Fruit fly (Drosophila melanogaster) whole organism, wandering third instar larva: ENCODE measurements around the gene CG5986.
A peak's percentile ranks its signal among the peaks of the same experiment; 100 is the strongest.

Experiments
- CG32264 ChIP-seq: fragments of 200-800 bp; sonication (Bioruptor generic); optimal IDR thresholded peaks from 2 replicates; lab custom pipeline; 2016; ENCODE audit warnings: missing biosample characterization, missing genetic modification characterization
- CG9705 ChIP-seq: fragments of 200-800 bp; sonication (Bioruptor generic); optimal IDR thresholded peaks from 2 replicates; lab custom pipeline; 2018; ENCODE audit warnings: missing biosample characterization, mild to moderate bottlenecking, missing genetic modification characterization
- CrebA ChIP-seq: fragments of 200-800 bp; sonication (Bioruptor generic); optimal IDR thresholded peaks from 2 replicates; lab custom pipeline; 2016; ENCODE audit warnings: missing biosample characterization, mild to moderate bottlenecking, missing genetic modification characterization, borderline replicate concordance
- Dif ChIP-seq: fragments of 200-275, 200-300 bp; sonication (Bioruptor generic); optimal IDR thresholded peaks from 2 replicates; lab custom pipeline; 2018; ENCODE audit warnings: missing biosample characterization, missing genetic modification characterization; ENCODE audit not compliant: partially characterized antibody
- HLH106 ChIP-seq: fragments of 200-800 bp; optimal IDR thresholded peaks from 3 replicates; lab custom pipeline; 2019; ENCODE audit warnings: missing biosample characterization, mild to moderate bottlenecking, missing genetic modification characterization, moderate library complexity
- Hnf4 ChIP-seq: fragments of 200-800 bp; sonication (Bioruptor generic); optimal IDR thresholded peaks from 2 replicates; lab custom pipeline; 2016; ENCODE audit warnings: missing biosample characterization, mild to moderate bottlenecking, missing genetic modification characterization
- Hr78 ChIP-seq: fragments of >200 bp; optimal IDR thresholded peaks from 2 replicates; lab custom pipeline; 2017; ENCODE audit warnings: missing biosample characterization, missing genetic modification characterization
- Hr83 ChIP-seq: fragments of 200-300 bp; sonication (Bioruptor generic); optimal IDR thresholded peaks from 2 replicates; lab custom pipeline; 2016; ENCODE audit warnings: missing biosample characterization, mild to moderate bottlenecking, missing genetic modification characterization, moderate library complexity; ENCODE audit not compliant: poor library complexity, severe bottlenecking
- Jra ChIP-seq: sonication (Bioruptor generic); optimal IDR thresholded peaks from 2 replicates; lab custom pipeline; 2016; ENCODE audit warnings: missing biosample characterization, missing genetic modification characterization
- Mio ChIP-seq: sonication (Bioruptor generic); optimal IDR thresholded peaks from 2 replicates; lab custom pipeline; 2016; ENCODE audit warnings: missing biosample characterization, missing genetic modification characterization
- Myc ChIP-seq: fragments of >200 bp; optimal IDR thresholded peaks from 2 replicates; lab custom pipeline; 2017
- N ChIP-seq: fragments of >200 bp; optimal IDR thresholded peaks from 2 replicates; lab custom pipeline; 2018; ENCODE audit warnings: missing biosample characterization, missing external identifiers, missing genetic modification characterization
- OdsH ChIP-seq: fragments of 200-800 bp; sonication (Bioruptor generic); optimal IDR thresholded peaks from 2 replicates; lab custom pipeline; 2016; ENCODE audit warnings: missing biosample characterization, mild to moderate bottlenecking, missing genetic modification characterization
- Rel ChIP-seq, 2 experiments: fragments of 200-800 bp; sonication (Bioruptor generic) in 1 of 2; optimal IDR thresholded peaks; 2 replicates in 1 of 2; 3 replicates in 1 of 2; lab custom pipeline; 2016 to 2019; ENCODE audit warnings: mild to moderate bottlenecking in 2 of 2, missing biosample characterization in 2 of 2, missing genetic modification characterization in 2 of 2, moderate library complexity in 1 of 2
- Sp1 ChIP-seq: fragments of 200-800 bp; sonication (Bioruptor generic); optimal IDR thresholded peaks from 3 replicates; lab custom pipeline; 2019; ENCODE audit warnings: missing biosample characterization, mild to moderate bottlenecking, missing genetic modification characterization, moderate library complexity
- Vsx2 ChIP-seq: fragments of 200-300, 225-300 bp; sonication (Bioruptor generic); optimal IDR thresholded peaks from 2 replicates; lab custom pipeline; 2018; ENCODE audit warnings: missing biosample characterization, missing genetic modification characterization; ENCODE audit not compliant: partially characterized antibody
- br ChIP-seq: fragments of 200-800 bp; sonication (Bioruptor generic); optimal IDR thresholded peaks from 2 replicates; lab custom pipeline; 2016; ENCODE audit warnings: missing biosample characterization, missing genetic modification characterization
- brk ChIP-seq: fragments of 200-800 bp; sonication (Bioruptor generic); optimal IDR thresholded peaks from 2 replicates; lab custom pipeline; 2016; ENCODE audit warnings: missing biosample characterization, mild to moderate bottlenecking, missing genetic modification characterization
- dl ChIP-seq, 2 experiments: fragments of 175-275, 200-275 bp in 1 of 2; fragments of 200-275 bp in 1 of 2; sonication (Bioruptor generic); optimal IDR thresholded peaks; lab custom pipeline; 2018; ENCODE audit warnings: mild to moderate bottlenecking in 2 of 2, missing biosample characterization in 2 of 2, missing genetic modification characterization in 2 of 2, moderate library complexity in 2 of 2; ENCODE audit not compliant: partially characterized antibody in 2 of 2, insufficient read depth in 1 of 2
- dmrt93B ChIP-seq: fragments of 200-800 bp; sonication (Bioruptor generic); optimal IDR thresholded peaks from 2 replicates; lab custom pipeline; 2018; ENCODE audit warnings: missing biosample characterization, mild to moderate bottlenecking, missing genetic modification characterization
- dsf ChIP-seq: sonication (Bioruptor generic); optimal IDR thresholded peaks from 2 replicates; lab custom pipeline; 2016; ENCODE audit warnings: missing biosample characterization, missing genetic modification characterization, borderline replicate concordance
- ey ChIP-seq: fragments of 200-800 bp; sonication (Bioruptor generic); optimal IDR thresholded peaks from 2 replicates; lab custom pipeline; 2016; ENCODE audit warnings: missing biosample characterization, missing genetic modification characterization
- fru ChIP-seq: fragments of 200-800 bp; sonication (Bioruptor generic); optimal IDR thresholded peaks from 3 replicates; lab custom pipeline; 2016; ENCODE audit warnings: missing biosample characterization, mild to moderate bottlenecking, missing genetic modification characterization
- h ChIP-seq: fragments of 200-800 bp; sonication (Bioruptor generic); optimal IDR thresholded peaks from 3 replicates; lab custom pipeline; 2016; ENCODE audit warnings: missing biosample characterization, mild to moderate bottlenecking, missing genetic modification characterization
- jim ChIP-seq: fragments of 175-275, 200-325 bp; sonication (Bioruptor generic); optimal IDR thresholded peaks from 2 replicates; lab custom pipeline; 2016; ENCODE audit warnings: missing biosample characterization, mild to moderate bottlenecking, missing genetic modification characterization
- lola ChIP-seq: fragments of >200 bp; optimal IDR thresholded peaks from 2 replicates; lab custom pipeline; 2017; ENCODE audit warnings: missing biosample characterization, missing genetic modification characterization
- pan ChIP-seq: fragments of >200 bp; optimal IDR thresholded peaks from 2 replicates; lab custom pipeline; 2017
- psq ChIP-seq: fragments of 200-800 bp; sonication (Bioruptor generic); optimal IDR thresholded peaks from 3 replicates; lab custom pipeline; 2017; ENCODE audit warnings: missing biosample characterization, mild to moderate bottlenecking, missing genetic modification characterization, moderate library complexity
- sv ChIP-seq: fragments of 200-800 bp; sonication (Bioruptor generic); optimal IDR thresholded peaks from 3 replicates; lab custom pipeline; 2016; ENCODE audit warnings: missing biosample characterization, missing genetic modification characterization
- tai ChIP-seq: sonication (Bioruptor generic); optimal IDR thresholded peaks from 2 replicates; lab custom pipeline; 2016; ENCODE audit warnings: missing biosample characterization, missing genetic modification characterization
- usp ChIP-seq: fragments of >200 bp; optimal IDR thresholded peaks from 2 replicates; lab custom pipeline; 2017; ENCODE audit warnings: missing biosample characterization, missing genetic modification characterization
- woc ChIP-seq: sonication (Bioruptor generic); optimal IDR thresholded peaks from 2 replicates; lab custom pipeline; 2016; ENCODE audit warnings: missing biosample characterization, mild to moderate bottlenecking, missing genetic modification characterization

The CG5986 gene

dm6 chr3R:24053506-24054102, 6.0 kb downstream of the CG5986 start:
- TF ChIP-seq Rel (GFP tag; optimal IDR thresholded peaks at IDR 0.05; lab: Kevin White, UChicago) (no peak), Rel (tag; optimal IDR thresholded peaks at IDR 0.05; lab: Kevin White, UChicago) (peak; percentile 95), Dif (GFP tag; lab: Kevin White, UChicago) (no peak), h (peak; percentile 95), br (GFP tag; lab: Kevin White, UChicago) (peak; percentile 84), fru (GFP tag; lab: Kevin White, UChicago) (no peak), OdsH (no peak), psq (GFP tag; lab: Kevin White, UChicago) (no peak), Mio (GFP tag; lab: Kevin White, UChicago) (no peak), dsf (GFP tag; lab: Kevin White, UChicago) (no peak), lola (no peak), brk (GFP tag; lab: Kevin White, UChicago) (no peak), Hr83 (GFP tag; lab: Kevin White, UChicago) (no peak), ey (GFP tag; lab: Kevin White, UChicago) (no peak), sv (no peak), CG32264 (no peak), Jra (GFP tag; lab: Kevin White, UChicago) (no peak), Sp1 (GFP tag; lab: Kevin White, UChicago) (no peak)

- TF ChIP-seq Jra (GFP tag; lab: Kevin White, UChicago) (no peak), Sp1 (GFP tag; lab: Kevin White, UChicago) (no peak), Myc (lab: Kevin White, UChicago) (peak; percentile 34), Rel (GFP tag; optimal IDR thresholded peaks at IDR 0.05; lab: Kevin White, UChicago) (no peak), Rel (tag; optimal IDR thresholded peaks at IDR 0.05; lab: Kevin White, UChicago) (no peak), psq (GFP tag; lab: Kevin White, UChicago) (no peak), Hr78 (GFP tag; lab: Kevin White, UChicago) (no peak), Vsx2 (no peak)
These were observed 6.6 kb downstream of the CG5986 start, which contains the start of gene CG6000 for dm6 chr3R:24054227-24054626. Gene CG6000, plus strand, starts transcription at chr3R:24054391.

- peak; percentile 24 for TF ChIP-seq Sp1 (GFP tag; lab: Kevin White, UChicago)
- no peak for TF ChIP-seq usp (GFP tag; lab: Kevin White, UChicago)
- TF ChIP-seq dl (GFP tag; optimal IDR thresholded peaks at IDR 0.05; lab: Kevin White, UChicago; ENCODE audit: insufficient read depth in 1 of 2, partially characterized antibody in 2 of 2): no peak
- TF ChIP-seq Hnf4 (GFP tag; lab: Kevin White, UChicago): no peak
- peak; percentile 17 for TF ChIP-seq Myc (lab: Kevin White, UChicago)
- no peak for TF ChIP-seq N
- no peak for TF ChIP-seq OdsH
- no peak for TF ChIP-seq dmrt93B
- TF ChIP-seq psq (GFP tag; lab: Kevin White, UChicago): no peak
- no peak for TF ChIP-seq CrebA (GFP tag; lab: Kevin White, UChicago)
- no peak for TF ChIP-seq ey (GFP tag; lab: Kevin White, UChicago)
- no peak for TF ChIP-seq pan (lab: Kevin White, UChicago)
- TF ChIP-seq fru (GFP tag; lab: Kevin White, UChicago): no peak
- no peak for TF ChIP-seq lola
- TF ChIP-seq Rel (GFP tag; optimal IDR thresholded peaks at IDR 0.05; lab: Kevin White, UChicago): no peak
- peak; percentile 60 for TF ChIP-seq Rel (tag; optimal IDR thresholded peaks at IDR 0.05; lab: Kevin White, UChicago)
These were observed 9.6 kb downstream of the CG5986 start, which contains the start of gene Hsp68 for dm6 chr3R:24057188-24057587. Gene Hsp68, minus strand, starts transcription at chr3R:24057310.

dm6 chr3R:24058041-24058440, 10.5 kb downstream of the CG5986 start, which contains the start of gene SMC1:
Gene SMC1, plus strand, starts transcription at chr3R:24058287.
- TF ChIP-seq HLH106 (tag; lab: Kevin White, UChicago) (peak; percentile 47), Vsx2 (no peak), CG9705 (GFP tag; lab: Kevin White, UChicago) (peak; percentile 49), jim (peak; percentile 62), fru (GFP tag; lab: Kevin White, UChicago) (no peak), Dif (GFP tag; lab: Kevin White, UChicago) (no peak), Jra (GFP tag; lab: Kevin White, UChicago) (peak; percentile 63), OdsH (peak; percentile 35), woc (GFP tag; lab: Kevin White, UChicago) (peak; percentile 36), Sp1 (GFP tag; lab: Kevin White, UChicago) (no peak), CrebA (GFP tag; lab: Kevin White, UChicago) (no peak), usp (GFP tag; lab: Kevin White, UChicago) (no peak), Hnf4 (GFP tag; lab: Kevin White, UChicago) (no peak), N (no peak), Hr83 (GFP tag; lab: Kevin White, UChicago) (peak; percentile 96), sv (peak; percentile 0), ey (GFP tag; lab: Kevin White, UChicago) (peak; percentile 14), Myc (lab: Kevin White, UChicago) (no peak), tai (GFP tag; lab: Kevin White, UChicago) (no peak)
